Fruit fly (Drosophila melanogaster): Measurements from ENCODE around the gene Cyp4c3.
A peak's percentile ranks its signal among the peaks of the same experiment; 100 is the strongest.

Gene Cyp4c3

dm6 chr3R:30915235-30915634 is 21.4 kb downstream of the Cyp4c3 start (continued):
- no peak for TF ChIP-seq CG42726 (GFP tag; IDR thresholded peaks at IDR 0.05; ENCODE audit: partially characterized antibody)
- no peak for TF ChIP-seq CG2889 (GFP tag; IDR thresholded peaks at IDR 0.05)
- no peak for TF ChIP-seq crc (GFP tag; optimal IDR thresholded peaks at IDR 0.05)
- no peak for TF ChIP-seq CG7372 (GFP tag; IDR thresholded peaks at IDR 0.05)
- TF ChIP-seq MBD-R2 (GFP tag; IDR thresholded peaks at IDR 0.05) = no peak
- TF ChIP-seq cwo (GFP tag; optimal IDR thresholded peaks at IDR 0.05) = no peak
- no peak for TF ChIP-seq en (GFP tag; optimal IDR thresholded peaks at IDR 0.05)
- peak; percentile 39 for TF ChIP-seq CG12769 (tag; optimal IDR thresholded peaks at IDR 0.05)
- no peak for TF ChIP-seq CG7928 (GFP tag; optimal IDR thresholded peaks at IDR 0.05)
- no peak for TF ChIP-seq mam (GFP tag; optimal IDR thresholded peaks at IDR 0.05)
- TF ChIP-seq sqz (GFP tag; optimal IDR thresholded peaks at IDR 0.05) = no peak
- peak; percentile 14 for TF ChIP-seq CG2875 (GFP tag; optimal IDR thresholded peaks at IDR 0.05)
- peak; percentile 28 for TF ChIP-seq Med (GFP tag)
- TF ChIP-seq CG15514 (GFP tag; optimal IDR thresholded peaks at IDR 0.05) = no peak
- TF ChIP-seq zfh2 (GFP tag; optimal IDR thresholded peaks at IDR 0.05) = no peak
- peak; percentile 2 for TF ChIP-seq CG12071 (GFP tag; optimal IDR thresholded peaks at IDR 0.05)
- TF ChIP-seq eyg (GFP tag; optimal IDR thresholded peaks at IDR 0.05) = no peak
- peak; percentile 36 for TF ChIP-seq CG10543 (GFP tag; optimal IDR thresholded peaks at IDR 0.05)
- TF ChIP-seq Opbp (GFP tag; IDR thresholded peaks at IDR 0.05; ENCODE audit: partially characterized antibody) = no peak
- TF ChIP-seq CG13894 (tag; optimal IDR thresholded peaks at IDR 0.05) = no peak
- no peak for TF ChIP-seq hkb (optimal IDR thresholded peaks at IDR 0.05)
- no peak for TF ChIP-seq hkb (GFP tag; IDR thresholded peaks at IDR 0.05)
- TF ChIP-seq CG31365 (tag; optimal IDR thresholded peaks at IDR 0.05) = no peak
- TF ChIP-seq CG7357 (GFP tag; IDR thresholded peaks at IDR 0.05) = no peak
- peak; percentile 25 for TF ChIP-seq CG2678 (tag; optimal IDR thresholded peaks at IDR 0.05)
- TF ChIP-seq CG1529 (GFP tag; optimal IDR thresholded peaks at IDR 0.05) = no peak
- no peak for TF ChIP-seq br (optimal IDR thresholded peaks at IDR 0.05)
- no peak for TF ChIP-seq CG5953 (GFP tag; IDR thresholded peaks at IDR 0.05)
- no peak for TF ChIP-seq CG12942 (GFP tag; optimal IDR thresholded peaks at IDR 0.05)
- TF ChIP-seq Hey (tag; optimal IDR thresholded peaks at IDR 0.05) = no peak
- no peak for TF ChIP-seq lmd (GFP tag; IDR thresholded peaks at IDR 0.05)
- TF ChIP-seq salm (tag; optimal IDR thresholded peaks at IDR 0.05) = no peak
- no peak for TF ChIP-seq odd (GFP tag; optimal IDR thresholded peaks at IDR 0.05)
- no peak for TF ChIP-seq CG10565 (GFP tag; optimal IDR thresholded peaks at IDR 0.05)
- no peak for TF ChIP-seq Trl (optimal IDR thresholded peaks at IDR 0.05)
- no peak for TF ChIP-seq Trl (GFP tag; optimal IDR thresholded peaks at IDR 0.05)
- TF ChIP-seq CG34224 (GFP tag; IDR thresholded peaks at IDR 0.05; ENCODE audit: partially characterized antibody) = no peak
- TF ChIP-seq Dbx (GFP tag; IDR thresholded peaks at IDR 0.05) = no peak
- no peak for TF ChIP-seq Hmx (GFP tag; optimal IDR thresholded peaks at IDR 0.05)
- no peak for TF ChIP-seq pfk (GFP tag; optimal IDR thresholded peaks at IDR 0.05)
- peak; percentile 23 for TF ChIP-seq sd (tag; optimal IDR thresholded peaks at IDR 0.05)
- no peak for TF ChIP-seq CG15073 (GFP tag; optimal IDR thresholded peaks at IDR 0.05)
- TF ChIP-seq Nf-YA (GFP tag; IDR thresholded peaks at IDR 0.05) = no peak
- no peak for TF ChIP-seq Tbp (GFP tag; optimal IDR thresholded peaks at IDR 0.05)
- TF ChIP-seq chm (GFP tag; IDR thresholded peaks at IDR 0.05) = no peak
- TF ChIP-seq Aef1 (GFP tag; IDR thresholded peaks at IDR 0.05) = peak; percentile 12; the same call in 1 of the 3 replicates
- TF ChIP-seq CG16813 (GFP tag; IDR thresholded peaks at IDR 0.05; ENCODE audit: partially characterized antibody) = no peak
- no peak for TF ChIP-seq bowl (GFP tag; IDR thresholded peaks at IDR 0.05)
- 0 out of 2 replicates have a peak, but pooled peaks have one; percentile 20 for TF ChIP-seq rib (GFP tag; IDR thresholded peaks at IDR 0.05)
- no peak for TF ChIP-seq C15 (GFP tag; IDR thresholded peaks at IDR 0.05)
- TF ChIP-seq esg (GFP tag; conservative IDR thresholded peaks at IDR 0.05) = no peak
- TF ChIP-seq ci (GFP tag; IDR thresholded peaks at IDR 0.05) = 0 out of 3 replicates have a peak, but pooled peaks have one; percentile 23
- no peak for TF ChIP-seq CG8290 (GFP tag; optimal IDR thresholded peaks at IDR 0.05)
- TF ChIP-seq CG8290 (tag; optimal IDR thresholded peaks at IDR 0.05) = peak in 1 of 2 experiments; percentile 27
